Worm (Caenorhabditis elegans) whole organism, early embryonic: ENCODE results near the gene C09G5.13.

Source experiments
- B0310.2 ChIP-seq: sonication (generic microtip); optimal IDR thresholded peaks from 2 replicates; lab custom pipeline; 2016; ENCODE audit warnings: mild to moderate bottlenecking, missing genetic modification characterization, missing compliant biosample characterization
- F13C5.2 ChIP-seq: sonication (generic microtip); optimal IDR thresholded peaks from 2 replicates; lab custom pipeline; 2017; ENCODE audit warnings: mild to moderate bottlenecking, missing genetic modification characterization, inconsistent platforms, missing compliant biosample characterization
- aly-1 ChIP-seq: sonication (generic microtip); optimal IDR thresholded peaks from 2 replicates; lab custom pipeline; 2016; ENCODE audit warnings: missing genetic modification characterization, missing compliant biosample characterization
- ama-1 ChIP-seq: fragments of 150-350 bp; optimal IDR thresholded peaks from 2 replicates; lab custom pipeline; 2014
- ceh-13 ChIP-seq: fragments of 200-800 bp; sonication (Bioruptor generic); optimal IDR thresholded peaks from 2 replicates; lab custom pipeline; 2018; ENCODE audit warnings: mild to moderate bottlenecking, missing genetic modification characterization, missing compliant biosample characterization
- ceh-36 ChIP-seq: sonication (generic microtip); optimal IDR thresholded peaks from 2 replicates; lab custom pipeline; 2016; ENCODE audit warnings: missing genetic modification characterization, inconsistent platforms, missing compliant biosample characterization
- ets-7 ChIP-seq: sonication (generic microtip); optimal IDR thresholded peaks from 2 replicates; lab custom pipeline; 2016; ENCODE audit warnings: missing genotype, missing genetic modification characterization, missing compliant biosample characterization
- flt-1 ChIP-seq: fragments of 200-800 bp; sonication (Bioruptor generic); IDR thresholded peaks from 2 replicates; pipeline ENCODE4 v1.3.6; 2022; ENCODE audit warnings: missing genetic modification characterization, missing compliant biosample characterization
- hnd-1 ChIP-seq: sonication (generic microtip); optimal IDR thresholded peaks from 2 replicates; lab custom pipeline; 2016; ENCODE audit warnings: missing genetic modification characterization, missing compliant biosample characterization
- pes-1 ChIP-seq: fragments of 200-800 bp; sonication (Bioruptor generic); IDR thresholded peaks from 2 replicates; pipeline ENCODE4 v1.3.6; 2022; ENCODE audit warnings: missing genetic modification reagents, missing genetic modification characterization, missing compliant biosample characterization
- scrt-1 ChIP-seq: fragments of 200-800 bp; sonication (Bioruptor generic); IDR thresholded peaks from 2 replicates; pipeline ENCODE4 v1.3.6; 2022; ENCODE audit warnings: missing genetic modification characterization, missing compliant biosample characterization
- sea-1 ChIP-seq: fragments of 200-800 bp; sonication (Bioruptor generic); conservative IDR thresholded peaks from 2 replicates; pipeline ENCODE4 v1.3.6; 2022; ENCODE audit warnings: missing genetic modification characterization, missing compliant biosample characterization
- tra-4 ChIP-seq: sonication (generic microtip); optimal IDR thresholded peaks from 2 replicates; lab custom pipeline; 2017; ENCODE audit warnings: missing genetic modification characterization, missing compliant biosample characterization

- TF ChIP-seq ceh-13 (GFP tag; lab: Kevin White, UChicago) (no peak), pes-1 (GFP tag; lab: Robert Waterston, UW) (no peak), ama-1 (lab: Kevin White, UChicago) (no peak), aly-1 (no peak), B0310.2 (tag; lab: Kevin White, UChicago) (no peak), ceh-36 (tag; lab: Kevin White, UChicago) (no peak), sea-1 (GFP tag; lab: Robert Waterston, UW) (no peak), hnd-1 (tag; lab: Kevin White, UChicago) (no peak), ets-7 (tag; lab: Kevin White, UChicago) (no peak), flt-1 (GFP tag; lab: Robert Waterston, UW) (no peak), F13C5.2 (tag; lab: Kevin White, UChicago) (no peak), tra-4 (tag; lab: Kevin White, UChicago) (no peak), scrt-1 (GFP tag; lab: Robert Waterston, UW) (no peak)
Measured at ce11 chrII:10767977-10768376, 50.8 kb downstream of the C09G5.13 start.
